Worm (Caenorhabditis elegans): ENCODE results near the gene best-24.

ce11 chrIII:7880132-7880715 lies 20.6 kb upstream of the best-24 start:
- TF ChIP-seq nhr-25 (tag; optimal IDR thresholded peaks at IDR 0.05) (no peak), nhr-6 (tag; optimal IDR thresholded peaks at IDR 0.05) (no peak), lin-39 (tag; optimal IDR thresholded peaks at IDR 0.05) (no peak), ama-1 (optimal IDR thresholded peaks at IDR 0.05) (no peak)

Measured in whole organism, L2 larva.